Worm (Caenorhabditis elegans) whole organism, L2 larva: Measurements from ENCODE around the gene C18D11.3.

Experiments used
- R02D3.7 ChIP-seq: fragments of 150-350 bp; optimal IDR thresholded peaks from 2 replicates; lab custom pipeline; 2014; ENCODE audit warnings: missing biosample characterization, missing genetic modification characterization
- ceh-16 ChIP-seq: fragments of 150-350 bp; optimal IDR thresholded peaks from 2 replicates; lab custom pipeline; 2014; ENCODE audit warnings: missing biosample characterization, missing genetic modification characterization
- lin-11 ChIP-seq: fragments of 150-350 bp; sonication (generic microtip); optimal IDR thresholded peaks from 2 replicates; lab custom pipeline; 2014; ENCODE audit warnings: missing biosample characterization, missing genetic modification characterization, inconsistent platforms, mixed read lengths
- lsy-2 ChIP-seq, 2 experiments: fragments of 150-350 bp in 1 of 2; sonication (generic microtip) in 1 of 2; optimal IDR thresholded peaks; 2 replicates each; lab custom pipeline; 2014 to 2017; ENCODE audit warnings: missing biosample characterization in 2 of 2, missing genetic modification characterization in 2 of 2
- mdl-1 ChIP-seq, 2 experiments: fragments of 150-350 bp in 1 of 2; sonication (generic microtip) in 1 of 2; optimal IDR thresholded peaks; 2 replicates each; lab custom pipeline; 2017; ENCODE audit warnings: missing biosample characterization in 2 of 2, missing genetic modification characterization in 2 of 2
- nhr-12 ChIP-seq: fragments of 150-350 bp; optimal IDR thresholded peaks from 2 replicates; lab custom pipeline; 2014; ENCODE audit warnings: missing biosample characterization, missing genetic modification characterization
- nhr-6 ChIP-seq: fragments of 150-350 bp; optimal IDR thresholded peaks from 2 replicates; lab custom pipeline; 2014; ENCODE audit warnings: missing biosample characterization, missing genetic modification characterization
- nhr-77 ChIP-seq: fragments of 150-350 bp; optimal IDR thresholded peaks from 2 replicates; lab custom pipeline; 2014; ENCODE audit warnings: missing biosample characterization, missing genetic modification characterization
- unc-62 ChIP-seq: fragments of 150-350 bp; optimal IDR thresholded peaks from 2 replicates; lab custom pipeline; 2014; ENCODE audit warnings: missing biosample characterization, missing genetic modification reagents, missing genetic modification characterization

- no peak for TF ChIP-seq lsy-2 (tag; optimal IDR thresholded peaks at IDR 0.05; lab: Kevin White, UChicago)
- TF ChIP-seq lin-11 = no peak
- no peak for TF ChIP-seq R02D3.7 (tag; lab: Kevin White, UChicago)
- no peak for TF ChIP-seq nhr-12 (tag; lab: Kevin White, UChicago)
- no peak for TF ChIP-seq unc-62 (GFP tag; lab: Kevin White, UChicago)
- no peak for TF ChIP-seq mdl-1 (tag; optimal IDR thresholded peaks at IDR 0.05; lab: Kevin White, UChicago)
- no peak for TF ChIP-seq ceh-16 (tag; lab: Kevin White, UChicago)
- TF ChIP-seq nhr-6 (tag; lab: Kevin White, UChicago) = no peak
- no peak for TF ChIP-seq nhr-77
These were observed 37.9 kb downstream of the C18D11.3 start for ce11 chrIII:11861123-11861522.
